Fruit fly (Drosophila melanogaster) whole organism, embryonic: ENCODE measurements around the gene Muted.
A peak's percentile ranks its signal among the peaks of the same experiment; 100 is the strongest.

Experiments
- B-H1 ChIP-seq: fragments of 200-800 bp; sonication (Bioruptor generic); IDR thresholded peaks from 3 replicates; pipeline ENCODE4 v1.3.6; 2022; ENCODE audit warnings: missing biosample characterization, missing genetic modification characterization
- Blimp-1 ChIP-seq: fragments of 200-800 bp; sonication (Bioruptor generic); optimal IDR thresholded peaks from 3 replicates; lab custom pipeline; 2018; ENCODE audit warnings: missing biosample characterization, missing genetic modification characterization, mild to moderate bottlenecking, moderate library complexity, missing genetic modification reagents
- CG1024 ChIP-seq: fragments of 200-800 bp; sonication (Bioruptor generic); IDR thresholded peaks from 2 replicates; pipeline ENCODE4 v1.3.6; 2022; ENCODE audit warnings: missing biosample characterization, missing genetic modification characterization
- CG10274 ChIP-seq: fragments of 200-800 bp; sonication (Bioruptor generic); optimal IDR thresholded peaks from 3 replicates; lab custom pipeline; 2017; ENCODE audit warnings: missing biosample characterization, mild to moderate bottlenecking, missing genetic modification characterization
- CG10321 ChIP-seq: fragments of 200-800 bp; sonication (Bioruptor generic); IDR thresholded peaks from 2 replicates; pipeline ENCODE4 v1.3.6; 2022; ENCODE audit warnings: missing biosample characterization, missing genetic modification characterization
- CG11504 ChIP-seq: fragments of 200-800 bp; sonication (Bioruptor generic); optimal IDR thresholded peaks from 3 replicates; lab custom pipeline; 2019; ENCODE audit warnings: missing biosample characterization, mild to moderate bottlenecking, missing genetic modification characterization, moderate library complexity
- CG12104 ChIP-seq: fragments of 200-800 bp; sonication (Bioruptor generic); optimal IDR thresholded peaks from 3 replicates; lab custom pipeline; 2016; ENCODE audit warnings: missing biosample characterization, missing genetic modification characterization
- CG12155 ChIP-seq: fragments of 200-800 bp; sonication (Bioruptor generic); optimal IDR thresholded peaks from 3 replicates; lab custom pipeline; 2016; ENCODE audit warnings: missing biosample characterization, missing genetic modification characterization
- CG12769 ChIP-seq: fragments of 200-800 bp; sonication (Bioruptor generic); optimal IDR thresholded peaks from 2 replicates; lab custom pipeline; 2019; ENCODE audit warnings: missing biosample characterization, mild to moderate bottlenecking, missing genetic modification characterization, moderate library complexity
- CG13424 ChIP-seq: fragments of 200-800 bp; sonication (Bioruptor generic); optimal IDR thresholded peaks from 2 replicates; lab custom pipeline; 2019; ENCODE audit warnings: missing biosample characterization, mild to moderate bottlenecking, missing genetic modification characterization, moderate library complexity
- CG15601 ChIP-seq: fragments of 200-800 bp; sonication (Bioruptor generic); optimal IDR thresholded peaks from 3 replicates; lab custom pipeline; 2019; ENCODE audit warnings: missing biosample characterization, mild to moderate bottlenecking, missing genetic modification characterization, moderate library complexity
- CG17385 ChIP-seq: fragments of 200-800 bp; sonication (Bioruptor generic); optimal IDR thresholded peaks from 3 replicates; lab custom pipeline; 2018; ENCODE audit warnings: missing biosample characterization, mild to moderate bottlenecking, missing genetic modification characterization
- CG17802 ChIP-seq: fragments of 200-800 bp; sonication (Bioruptor generic); optimal IDR thresholded peaks from 2 replicates; lab custom pipeline; 2018; ENCODE audit warnings: missing biosample characterization, mild to moderate bottlenecking, missing genetic modification characterization, moderate library complexity
- CG17912 ChIP-seq: fragments of 200-800 bp; sonication (Bioruptor generic); optimal IDR thresholded peaks from 2 replicates; lab custom pipeline; 2018; ENCODE audit warnings: missing biosample characterization, mild to moderate bottlenecking, missing genetic modification characterization
- CG1832 ChIP-seq: fragments of 200-800 bp; sonication (Bioruptor generic); optimal IDR thresholded peaks from 2 replicates; lab custom pipeline; 2017; ENCODE audit warnings: missing biosample characterization, mild to moderate bottlenecking, missing genetic modification characterization, inconsistent platforms
- CG3163 ChIP-seq: fragments of 200-800 bp; sonication (Bioruptor generic); optimal IDR thresholded peaks from 3 replicates; lab custom pipeline; 2016; ENCODE audit warnings: missing biosample characterization, missing genetic modification characterization
- CG32767 ChIP-seq: fragments of 200-800 bp; sonication (Bioruptor generic); IDR thresholded peaks from 2 replicates; pipeline ENCODE4 v1.3.6; 2022; ENCODE audit warnings: missing biosample characterization, missing genetic modification characterization
- CG32772 ChIP-seq: fragments of 200-800 bp; sonication (Bioruptor generic); IDR thresholded peaks from 2 replicates; pipeline ENCODE4 v1.3.6; 2022; ENCODE audit warnings: missing biosample characterization, missing genetic modification characterization
- CG34224 ChIP-seq: fragments of 200-800 bp; sonication (Bioruptor generic); IDR thresholded peaks from 3 replicates; pipeline ENCODE4 v1.3.6; 2022; ENCODE audit warnings: missing biosample characterization, missing genetic modification characterization; ENCODE audit not compliant: partially characterized antibody
- CG3838 ChIP-seq: fragments of 200-800 bp; sonication (Bioruptor generic); optimal IDR thresholded peaks from 3 replicates; lab custom pipeline; 2016; ENCODE audit warnings: missing biosample characterization, missing genetic modification characterization
- CG4424 ChIP-seq: fragments of 200-800 bp; sonication (Bioruptor generic); optimal IDR thresholded peaks from 3 replicates; lab custom pipeline; 2016; ENCODE audit warnings: missing biosample characterization, missing genetic modification characterization
- CG6654 ChIP-seq: fragments of 200-800 bp; sonication (Bioruptor generic); optimal IDR thresholded peaks from 2 replicates; lab custom pipeline; 2017; ENCODE audit warnings: missing biosample characterization, mild to moderate bottlenecking, missing genetic modification characterization
- CG8281 ChIP-seq: fragments of 200-800 bp; sonication (Bioruptor generic); optimal IDR thresholded peaks from 2 replicates; lab custom pipeline; 2018; ENCODE audit warnings: missing biosample characterization, mild to moderate bottlenecking, missing genetic modification characterization, moderate library complexity
- CG9727 ChIP-seq: fragments of 200-800 bp; sonication (Bioruptor generic); optimal IDR thresholded peaks from 3 replicates; lab custom pipeline; 2017; ENCODE audit warnings: missing biosample characterization, mild to moderate bottlenecking, missing genetic modification characterization
- CTCF ChIP-seq: fragments of 200-800 bp; sonication (Bioruptor generic); optimal IDR thresholded peaks from 2 replicates; lab custom pipeline; 2017; ENCODE audit warnings: missing biosample characterization, mild to moderate bottlenecking, missing genetic modification characterization, moderate library complexity
- CkIIα-i1 ChIP-seq: fragments of 200-800 bp; sonication (Bioruptor generic); IDR thresholded peaks from 2 replicates; pipeline ENCODE4 v1.3.6; 2022; ENCODE audit warnings: missing biosample characterization, missing genetic modification characterization
- Fer2 ChIP-seq: fragments of 200-800 bp; sonication (Bioruptor generic); optimal IDR thresholded peaks from 2 replicates; lab custom pipeline; 2018; ENCODE audit warnings: missing biosample characterization, mild to moderate bottlenecking, missing genetic modification characterization, moderate library complexity
- HLH3B ChIP-seq: fragments of 200-800 bp; sonication (Bioruptor generic); IDR thresholded peaks from 2 replicates; pipeline ENCODE4 v1.3.6; 2022; ENCODE audit warnings: missing biosample characterization, missing genetic modification characterization
- Hr39 ChIP-seq: fragments of >200 bp; optimal IDR thresholded peaks from 2 replicates; lab custom pipeline; 2017
- Hr78 ChIP-seq, 2 experiments: fragments of 200-800 bp in 1 of 2; fragments of >200 bp in 1 of 2; sonication (Bioruptor generic) in 1 of 2; optimal IDR thresholded peaks; 2 replicates each; lab custom pipeline; 2017 to 2019; ENCODE audit warnings: missing biosample characterization in 2 of 2, missing genetic modification characterization in 2 of 2, mild to moderate bottlenecking in 1 of 2, moderate library complexity in 1 of 2
- MESR4 ChIP-seq: fragments of 200-800 bp; sonication (Bioruptor generic); optimal IDR thresholded peaks from 2 replicates; lab custom pipeline; 2018; ENCODE audit warnings: missing biosample characterization, mild to moderate bottlenecking, missing genetic modification characterization, moderate library complexity
- NK7.1 ChIP-seq: fragments of 200-800 bp; sonication (Bioruptor generic); optimal IDR thresholded peaks from 3 replicates; lab custom pipeline; 2016; ENCODE audit warnings: missing biosample characterization, missing genetic modification characterization
- Rx ChIP-seq: fragments of 200-800 bp; sonication (Bioruptor generic); IDR thresholded peaks from 2 replicates; pipeline ENCODE4 v1.3.6; 2022; ENCODE audit warnings: missing biosample characterization, missing genetic modification characterization
- Stat92E ChIP-seq, 3 experiments: fragments of >200 bp in 2 of 3; fragments of 200-800 bp in 1 of 3; sonication (Bioruptor generic) in 1 of 3; optimal IDR thresholded peaks; 2 replicates each; lab custom pipeline; 2017 to 2019; ENCODE audit warnings: missing biosample characterization in 3 of 3, missing genetic modification characterization in 3 of 3, mild to moderate bottlenecking in 1 of 3, moderate library complexity in 1 of 3
- Taf1 ChIP-seq: fragments of 200-800 bp; sonication (Bioruptor generic); IDR thresholded peaks from 2 replicates; pipeline ENCODE4 v1.3.6; 2022; ENCODE audit warnings: missing biosample characterization, missing genetic modification characterization
- ab ChIP-seq: fragments of 200-800 bp; sonication (Bioruptor generic); optimal IDR thresholded peaks from 2 replicates; lab custom pipeline; 2016; ENCODE audit warnings: missing biosample characterization, missing genetic modification characterization
- ac ChIP-seq: fragments of 200-800 bp; sonication (Bioruptor generic); optimal IDR thresholded peaks from 3 replicates; lab custom pipeline; 2017; ENCODE audit warnings: missing biosample characterization, mild to moderate bottlenecking, missing genetic modification characterization
- ato ChIP-seq: fragments of 200-800 bp; sonication (Bioruptor generic); IDR thresholded peaks from 2 replicates; pipeline ENCODE4 v1.3.6; 2022; ENCODE audit warnings: missing biosample characterization, missing genetic modification characterization; ENCODE audit not compliant: partially characterized antibody
- btn ChIP-seq: fragments of 200-800 bp; sonication (Bioruptor generic); optimal IDR thresholded peaks from 2 replicates; lab custom pipeline; 2016; ENCODE audit warnings: missing biosample characterization, missing genetic modification characterization
- cad ChIP-seq: fragments of >200 bp; optimal IDR thresholded peaks from 2 replicates; lab custom pipeline; 2017; ENCODE audit warnings: missing biosample characterization, missing genetic modification characterization
- corto ChIP-seq: fragments of 200-800 bp; sonication (Bioruptor generic); optimal IDR thresholded peaks from 2 replicates; lab custom pipeline; 2016; ENCODE audit warnings: missing biosample characterization, mild to moderate bottlenecking, missing genetic modification characterization, moderate library complexity
- disco-r ChIP-seq: fragments of 200-800 bp; sonication (Bioruptor generic); optimal IDR thresholded peaks from 2 replicates; lab custom pipeline; 2016; ENCODE audit warnings: missing biosample characterization, missing genetic modification characterization
- fd102C ChIP-seq: fragments of 200-800 bp; sonication (Bioruptor generic); optimal IDR thresholded peaks from 2 replicates; lab custom pipeline; 2018; ENCODE audit warnings: missing biosample characterization, mild to moderate bottlenecking, missing genetic modification characterization, moderate library complexity
- fu2 ChIP-seq: fragments of 200-800 bp; sonication (Bioruptor generic); optimal IDR thresholded peaks from 2 replicates; lab custom pipeline; 2016; ENCODE audit warnings: missing biosample characterization, missing genetic modification characterization
- hth ChIP-seq: fragments of >200 bp; optimal IDR thresholded peaks from 2 replicates; lab custom pipeline; 2017; ENCODE audit warnings: inconsistent platforms
- jing ChIP-seq: fragments of 200-800 bp; sonication (Bioruptor generic); optimal IDR thresholded peaks from 2 replicates; lab custom pipeline; 2018; ENCODE audit warnings: missing biosample characterization, mild to moderate bottlenecking, missing genetic modification characterization
- lov ChIP-seq, 2 experiments: fragments of 200-800 bp in 1 of 2; fragments of >200 bp in 1 of 2; sonication (Bioruptor generic) in 1 of 2; IDR thresholded peaks in 1 of 2; optimal IDR thresholded peaks in 1 of 2; 2 replicates in 1 of 2; 3 replicates in 1 of 2; pipeline versions ENCODE4 v1.3.6 to Lab custom; 2017 to 2022; ENCODE audit warnings: missing biosample characterization in 1 of 2, missing genetic modification characterization in 1 of 2
- nerfin-1 ChIP-seq: fragments of 200-800 bp; sonication (Bioruptor generic); optimal IDR thresholded peaks from 3 replicates; lab custom pipeline; 2019; ENCODE audit warnings: missing biosample characterization, mild to moderate bottlenecking, missing genetic modification characterization, moderate library complexity
- sc ChIP-seq, 3 experiments: fragments of >200 bp in 2 of 3; fragments of 200-800 bp in 1 of 3; sonication (Bioruptor generic) in 1 of 3; optimal IDR thresholded peaks; 2 replicates in 2 of 3; 3 replicates in 1 of 3; lab custom pipeline; 2017; ENCODE audit warnings: mild to moderate bottlenecking in 1 of 3, missing biosample characterization in 1 of 3, missing genetic modification characterization in 1 of 3, missing genetic modification reagents in 1 of 3
- tll ChIP-seq, 2 experiments: fragments of 200-800 bp in 1 of 2; fragments of >200 bp in 1 of 2; sonication (Bioruptor generic) in 1 of 2; optimal IDR thresholded peaks; 2 replicates each; lab custom pipeline; 2017 to 2019; ENCODE audit warnings: missing biosample characterization in 2 of 2, missing genetic modification characterization in 2 of 2, mild to moderate bottlenecking in 1 of 2, moderate library complexity in 1 of 2

The Muted gene

DNA sequence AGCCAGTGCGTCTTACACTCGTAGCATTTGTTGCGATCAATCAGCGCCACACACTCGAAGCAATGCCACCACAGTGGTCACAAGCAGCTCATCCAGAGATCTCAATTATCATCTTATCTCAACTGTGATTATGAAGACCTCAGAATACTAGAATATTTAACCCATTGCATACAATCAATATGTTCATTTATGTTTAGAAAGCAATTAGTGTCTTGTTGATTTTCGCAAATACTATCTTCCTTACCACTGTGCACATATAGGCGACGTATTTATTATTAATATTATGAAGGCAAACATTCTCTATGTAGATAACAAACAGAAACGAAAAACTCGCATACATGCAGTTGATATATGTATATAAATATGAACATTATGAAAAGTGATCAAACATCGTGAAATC, 3.6 kb upstream of the Muted start (continued):
- TF ChIP-seq tll (GFP tag; optimal IDR thresholded peaks at IDR 0.05; lab: Kevin White, UChicago) (no peak), CG8281 (peak; percentile 54), CG10321 (GFP tag; lab: Robert Waterston, UW) (no peak), CG6654 (GFP tag; lab: Kevin White, UChicago) (no peak), MESR4 (GFP tag; lab: Kevin White, UChicago) (no peak), CG12155 (GFP tag; lab: Kevin White, UChicago) (peak; percentile 36), Rx (GFP tag; lab: Robert Waterston, UW) (peak; percentile 54; the same call in 1 of the 2 replicates), Taf1 (GFP tag; lab: Robert Waterston, UW) (no peak; the same call in 1 of the 2 replicates), CkIIα-i1 (GFP tag; lab: Robert Waterston, UW) (no peak), ab (GFP tag; lab: Kevin White, UChicago) (no peak), HLH3B (GFP tag; lab: Robert Waterston, UW) (peak; percentile 79), cad (no peak), CG9727 (GFP tag; lab: Kevin White, UChicago) (peak; percentile 81), fu2 (GFP tag; lab: Kevin White, UChicago) (no peak), Hr39 (no peak), lov (optimal IDR thresholded peaks at IDR 0.05; lab: Kevin White, UChicago) (no peak), lov (GFP tag; IDR thresholded peaks at IDR 0.05; lab: Robert Waterston, UW) (peak; percentile 74; the same call in 1 of the 3 replicates), fd102C (GFP tag; lab: Kevin White, UChicago) (no peak), jing (GFP tag; lab: Kevin White, UChicago) (peak; percentile 23), Blimp-1 (GFP tag; lab: Kevin White, UChicago) (peak; percentile 88), CG3838 (peak; percentile 53), hth (lab: Kevin White, UChicago) (no peak), CG17802 (peak; percentile 63), sc (optimal IDR thresholded peaks at IDR 0.05; lab: Kevin White, UChicago) (no peak), sc (GFP tag; optimal IDR thresholded peaks at IDR 0.05; lab: Kevin White, UChicago) (peak; percentile 89), ato (GFP tag; lab: Robert Waterston, UW) (no peak), Fer2 (no peak), CG3163 (no peak), btn (GFP tag; lab: Kevin White, UChicago) (peak; percentile 4), ac (GFP tag; lab: Kevin White, UChicago) (peak; percentile 57), CTCF (no peak), CG32772 (GFP tag; lab: Robert Waterston, UW) (no peak), CG1024 (GFP tag; lab: Robert Waterston, UW) (peak; percentile 39; the same call in 1 of the 2 replicates), CG32767 (GFP tag; lab: Robert Waterston, UW) (no peak; the same call in 1 of the 2 replicates), CG12769 (tag; lab: Kevin White, UChicago) (peak; percentile 65), CG10274 (GFP tag; lab: Kevin White, UChicago) (no peak), CG1832 (GFP tag; lab: Kevin White, UChicago) (no peak), CG17912 (no peak), NK7.1 (no peak), CG13424 (tag; lab: Kevin White, UChicago) (peak; percentile 72), CG11504 (tag; lab: Kevin White, UChicago) (peak; percentile 75), corto (GFP tag; lab: Kevin White, UChicago) (no peak), nerfin-1 (tag; lab: Kevin White, UChicago) (peak; percentile 69), Stat92E (GFP tag; optimal IDR thresholded peaks at IDR 0.05; lab: Kevin White, UChicago) (peak in 1 of 3 experiments; percentile 15), CG34224 (GFP tag; lab: Robert Waterston, UW) (no peak), Hr78 (GFP tag; optimal IDR thresholded peaks at IDR 0.05; lab: Kevin White, UChicago) (peak in 1 of 2 experiments; percentile 34), CG15601 (tag; lab: Kevin White, UChicago) (peak; percentile 86), CG12104 (GFP tag; lab: Kevin White, UChicago) (peak; percentile 78), CG17385 (GFP tag; lab: Kevin White, UChicago) (peak; percentile 32), disco-r (GFP tag; lab: Kevin White, UChicago) (no peak), CG4424 (GFP tag; lab: Kevin White, UChicago) (peak; percentile 73), B-H1 (peak; percentile 76)
